Worm (Caenorhabditis elegans) whole organism, dauer: Measurements from ENCODE around the gene C06H5.6.
"Not testable (repeated sequence)": the region's sequence is repeated elsewhere in the genome, so short reads cannot be mapped to it uniquely, and the experiment has no call there.

Source experiments
- unc-62 ChIP-seq: sonication (generic microtip); optimal IDR thresholded peaks from 2 replicates; lab custom pipeline; 2017; ENCODE audit warnings: missing biosample characterization, missing genetic modification reagents, missing genetic modification characterization

The C06H5.6 gene

ce11 chrV:17871049-17871448 is 17.7 kb downstream of the C06H5.6 start, which contains the start of gene phf-14:
Gene phf-14, plus strand, starts transcription at chrV:17871393.
- no peak for TF ChIP-seq unc-62 (GFP tag; lab: Kevin White, UChicago)

ce11 chrV:17870569-17870968 is 18.2 kb downstream of the C06H5.6 start, which contains the start of gene csn-1:
Gene csn-1, minus strand, starts transcription at chrV:17870651.
- no peak for TF ChIP-seq unc-62 (GFP tag; lab: Kevin White, UChicago)

- TF ChIP-seq unc-62 (GFP tag; lab: Kevin White, UChicago): not testable (repeated sequence)
Measured at ce11 chrV:17865309-17865708, 23.5 kb downstream of the C06H5.6 start, which contains the start of gene Y59A8A.8. Gene Y59A8A.8, plus strand, starts transcription at chrV:17865609.

ce11 chrV:17859519-17859918 is 29.3 kb downstream of the C06H5.6 start:
- no peak for TF ChIP-seq unc-62 (GFP tag; lab: Kevin White, UChicago)

ce11 chrV:17859065-17859464 is 29.7 kb downstream of the C06H5.6 start:
- TF ChIP-seq unc-62 (GFP tag; lab: Kevin White, UChicago): no peak

- TF ChIP-seq unc-62 (GFP tag; lab: Kevin White, UChicago): no peak
Measured at ce11 chrV:17857901-17858300, 30.9 kb downstream of the C06H5.6 start.

- no peak for TF ChIP-seq unc-62 (GFP tag; lab: Kevin White, UChicago)
Measured at ce11 chrV:17855889-17856288, 32.9 kb downstream of the C06H5.6 start, which contains the start of gene tcc-1. Gene tcc-1, minus strand, starts transcription at chrV:17855989.

ce11 chrV:17845370-17845967 is 43.3 kb downstream of the C06H5.6 start:
- no peak for TF ChIP-seq unc-62 (GFP tag; lab: Kevin White, UChicago)

ce11 chrV:17844106-17844505 is 44.7 kb downstream of the C06H5.6 start, which contains the start of gene srh-286:
Gene srh-286, minus strand, starts transcription at chrV:17844206.
- TF ChIP-seq unc-62 (GFP tag; lab: Kevin White, UChicago): no peak

ce11 chrV:17831350-17831749 is 57.4 kb downstream of the C06H5.6 start, which contains the start of gene srh-303:
Gene srh-303, plus strand, starts transcription at chrV:17831650.
- no peak for TF ChIP-seq unc-62 (GFP tag; lab: Kevin White, UChicago)
